Fruit fly (Drosophila melanogaster) whole organism, prepupa: ENCODE results near the gene Frmd5.
A peak's percentile ranks its signal among the peaks of the same experiment; 100 is the strongest.

ENCODE experiments used
- CG16779 ChIP-seq: fragments of 200-800 bp; sonication (Bioruptor generic); optimal IDR thresholded peaks from 3 replicates; lab custom pipeline; 2017; ENCODE audit warnings: missing biosample characterization, mild to moderate bottlenecking, missing genetic modification characterization
- CG3919 ChIP-seq: fragments of 200-800 bp; sonication (Bioruptor generic); optimal IDR thresholded peaks from 3 replicates; lab custom pipeline; 2016; ENCODE audit warnings: missing biosample characterization, missing genetic modification characterization
- CG6163 ChIP-seq: fragments of 200-800 bp; sonication (Bioruptor generic); IDR thresholded peaks from 3 replicates; pipeline ENCODE4 v1.3.6; 2022; ENCODE audit warnings: missing biosample characterization, missing genetic modification characterization
- Ets21C ChIP-seq: fragments of 200-800 bp; sonication (Bioruptor generic); optimal IDR thresholded peaks from 3 replicates; lab custom pipeline; 2016; ENCODE audit warnings: missing biosample characterization, missing genetic modification characterization
- Smox ChIP-seq: fragments of 200-800 bp; sonication (Bioruptor generic); optimal IDR thresholded peaks from 3 replicates; lab custom pipeline; 2016; ENCODE audit warnings: missing biosample characterization, missing genetic modification characterization
- dsx ChIP-seq: fragments of 200-800 bp; optimal IDR thresholded peaks from 3 replicates; lab custom pipeline; 2019; ENCODE audit warnings: missing biosample characterization, mild to moderate bottlenecking, missing genetic modification characterization, moderate library complexity; ENCODE audit not compliant: poor library complexity, severe bottlenecking
- fkh ChIP-seq: fragments of 200-800 bp; sonication (Bioruptor generic); optimal IDR thresholded peaks from 3 replicates; lab custom pipeline; 2017; ENCODE audit warnings: missing biosample characterization, mild to moderate bottlenecking, missing genetic modification characterization, moderate library complexity
- ss ChIP-seq, 2 experiments: fragments of 200-800 bp; sonication (Bioruptor generic); optimal IDR thresholded peaks; 2 replicates in 1 of 2; 3 replicates in 1 of 2; lab custom pipeline; 2017 to 2018; ENCODE audit warnings: mild to moderate bottlenecking in 2 of 2, missing biosample characterization in 2 of 2, missing genetic modification characterization in 2 of 2, moderate library complexity in 1 of 2

dm6 chr2L:10395642-10396487 lies 51.6 kb downstream of the Frmd5 start, which contains the start of gene Mdh1:
- TF ChIP-seq Smox (GFP tag; lab: Kevin White, UChicago) (no peak), fkh (GFP tag; lab: Kevin White, UChicago) (no peak), ss (GFP tag; optimal IDR thresholded peaks at IDR 0.05; lab: Kevin White, UChicago) (peak; percentile 11 to 40), dsx (no peak), Ets21C (GFP tag; lab: Kevin White, UChicago) (no peak), CG16779 (no peak), CG3919 (no peak), CG6163 (GFP tag; lab: Robert Waterston, UW) (no peak)
